Worm (Caenorhabditis elegans): ENCODE data around the gene usp-50.
"Not testable (repeated sequence)": the region's sequence is repeated elsewhere in the genome, so short reads cannot be mapped to it uniquely, and the experiment has no call there.

DNA sequence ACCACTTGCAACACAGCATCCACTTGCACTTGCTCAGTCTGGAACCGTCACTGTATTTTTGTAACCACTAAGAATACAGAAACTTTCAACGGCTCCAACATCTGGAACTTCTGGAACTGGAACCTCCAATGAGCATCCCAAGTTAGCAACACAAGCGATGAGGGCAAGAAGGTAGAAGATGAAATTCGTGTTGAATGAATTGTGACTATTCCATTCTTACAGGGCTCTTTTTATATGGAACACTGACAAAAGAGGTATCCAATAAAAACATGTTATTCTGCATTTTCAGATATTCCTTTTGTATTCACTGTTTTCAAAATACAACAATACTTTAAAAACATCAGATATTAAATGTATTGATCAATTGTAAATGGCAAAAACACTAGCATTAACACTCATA lies 30.8 kb upstream of the usp-50 start, which contains the start of gene C06H5.11:
- TF ChIP-seq rec-8, atf-7 (tag; optimal IDR thresholded peaks at IDR 0.05): not testable (repeated sequence)
